Worm (Caenorhabditis elegans): ENCODE measurements around the gene F52D10.4.

F52D10.4 gene

ce11 chrX:11656519-11657006, 39.3 kb downstream of the F52D10.4 start, which contains the start of gene T04F8.2 (continued):
- TF ChIP-seq nfya-1 (tag; optimal IDR thresholded peaks at IDR 0.05; ENCODE audit: insufficient read depth) (peak; percentile 68), ztf-4 (tag; optimal IDR thresholded peaks at IDR 0.05) (no peak), ceh-28 (tag; optimal IDR thresholded peaks at IDR 0.05) (peak; percentile 49), egl-5 (tag; optimal IDR thresholded peaks at IDR 0.05) (peak; percentile 64), nhr-23 (tag; optimal IDR thresholded peaks at IDR 0.05) (peak; percentile 56), lin-39 (tag; optimal IDR thresholded peaks at IDR 0.05) (peak; percentile 69), mdl-1 (tag; optimal IDR thresholded peaks at IDR 0.05) (no peak), ztf-11 (tag; optimal IDR thresholded peaks at IDR 0.05) (no peak), elt-3 (tag; optimal IDR thresholded peaks at IDR 0.05) (no peak), unc-62 (GFP tag; optimal IDR thresholded peaks at IDR 0.05) (no peak), ama-1 (optimal IDR thresholded peaks at IDR 0.05) (no peak), tbx-2 (tag; optimal IDR thresholded peaks at IDR 0.05) (no peak), nhr-12 (tag; optimal IDR thresholded peaks at IDR 0.05) (no peak), unc-39 (tag; optimal IDR thresholded peaks at IDR 0.05) (no peak), R02D3.7 (tag; optimal IDR thresholded peaks at IDR 0.05) (no peak), nhr-25 (tag; optimal IDR thresholded peaks at IDR 0.05) (peak; percentile 63), egl-27 (tag; optimal IDR thresholded peaks at IDR 0.05) (no peak), nhr-28 (tag; optimal IDR thresholded peaks at IDR 0.05) (no peak), fkh-10 (GFP tag; optimal IDR thresholded peaks at IDR 0.05) (no peak), lsy-12 (tag; optimal IDR thresholded peaks at IDR 0.05) (no peak), elt-1 (tag; optimal IDR thresholded peaks at IDR 0.05) (no peak), daf-12 (tag; optimal IDR thresholded peaks at IDR 0.05) (no peak), nhr-43 (tag; optimal IDR thresholded peaks at IDR 0.05; ENCODE audit: poor library complexity, severe bottlenecking) (peak; percentile 21)

- TF ChIP-seq ceh-16 (tag; optimal IDR thresholded peaks at IDR 0.05) (no peak), mdl-1 (tag; optimal IDR thresholded peaks at IDR 0.05) (no peak), nhr-11 (tag; optimal IDR thresholded peaks at IDR 0.05) (no peak), ceh-82 (tag; optimal IDR thresholded peaks at IDR 0.05) (no peak), ztf-11 (tag; optimal IDR thresholded peaks at IDR 0.05) (no peak), ZK546.5 (tag; optimal IDR thresholded peaks at IDR 0.05) (no peak), ama-1 (optimal IDR thresholded peaks at IDR 0.05) (no peak), nhr-25 (tag; optimal IDR thresholded peaks at IDR 0.05) (no peak), pqm-1 (tag; optimal IDR thresholded peaks at IDR 0.05) (no peak), egl-5 (tag; optimal IDR thresholded peaks at IDR 0.05) (no peak), ztf-4 (tag; optimal IDR thresholded peaks at IDR 0.05) (no peak), nhr-43 (tag; optimal IDR thresholded peaks at IDR 0.05; ENCODE audit: poor library complexity, severe bottlenecking) (no peak), eor-1 (tag; optimal IDR thresholded peaks at IDR 0.05) (no peak), daf-12 (tag; optimal IDR thresholded peaks at IDR 0.05) (no peak), tbx-2 (tag; optimal IDR thresholded peaks at IDR 0.05) (no peak), lin-39 (tag; optimal IDR thresholded peaks at IDR 0.05) (no peak), unc-39 (tag; optimal IDR thresholded peaks at IDR 0.05) (no peak), hmg-11 (tag; optimal IDR thresholded peaks at IDR 0.05) (no peak)
Observed at ce11 chrX:11658331-11658730, 41.1 kb downstream of the F52D10.4 start, which contains the start of gene T04F8.3. Gene T04F8.3 (plus strand): TSS chrX:11658631.

- no peak for TF ChIP-seq nhr-28 (tag; optimal IDR thresholded peaks at IDR 0.05)
- peak; percentile 68 for TF ChIP-seq jun-1 (tag; optimal IDR thresholded peaks at IDR 0.05)
- no peak for TF ChIP-seq ceh-16 (tag; optimal IDR thresholded peaks at IDR 0.05)
- no peak for TF ChIP-seq sea-2 (GFP tag; optimal IDR thresholded peaks at IDR 0.05)
- peak; percentile 69 for TF ChIP-seq mdl-1 (tag; optimal IDR thresholded peaks at IDR 0.05)
- no peak for TF ChIP-seq daf-12 (tag; optimal IDR thresholded peaks at IDR 0.05)
- TF ChIP-seq skn-1 (tag; optimal IDR thresholded peaks at IDR 0.05): no peak
- no peak for TF ChIP-seq ceh-28 (tag; optimal IDR thresholded peaks at IDR 0.05)
- no peak for TF ChIP-seq nhr-25 (tag; optimal IDR thresholded peaks at IDR 0.05)
- peak; percentile 66 for TF ChIP-seq pha-4 (tag; optimal IDR thresholded peaks at IDR 0.05)
- peak; percentile 99 for TF ChIP-seq elt-2 (tag; optimal IDR thresholded peaks at IDR 0.05)
- no peak for TF ChIP-seq ZK546.5 (tag; optimal IDR thresholded peaks at IDR 0.05)
- TF ChIP-seq aly-2 (tag; optimal IDR thresholded peaks at IDR 0.05): no peak
- TF ChIP-seq pqm-1 (tag; optimal IDR thresholded peaks at IDR 0.05): peak; percentile 98
- no peak for TF ChIP-seq nhr-43 (tag; optimal IDR thresholded peaks at IDR 0.05; ENCODE audit: poor library complexity, severe bottlenecking)
- no peak for TF ChIP-seq ztf-4 (tag; optimal IDR thresholded peaks at IDR 0.05)
- peak in 1 of 3 experiments; percentile 38 for TF ChIP-seq elt-3 (tag; optimal IDR thresholded peaks at IDR 0.05)
- no peak for TF ChIP-seq nhr-11 (tag; optimal IDR thresholded peaks at IDR 0.05)
- TF ChIP-seq nhr-76 (tag; optimal IDR thresholded peaks at IDR 0.05): no peak
- TF ChIP-seq nfya-1 (tag; optimal IDR thresholded peaks at IDR 0.05; ENCODE audit: insufficient read depth): no peak
- TF ChIP-seq zag-1 (tag; optimal IDR thresholded peaks at IDR 0.05): no peak
- TF ChIP-seq lin-39 (tag; optimal IDR thresholded peaks at IDR 0.05): no peak
- TF ChIP-seq R02D3.7 (tag; optimal IDR thresholded peaks at IDR 0.05): no peak
- no peak for TF ChIP-seq egl-27 (tag; optimal IDR thresholded peaks at IDR 0.05)
- no peak for TF ChIP-seq nhr-23 (tag; optimal IDR thresholded peaks at IDR 0.05)
- no peak for TF ChIP-seq nhr-67 (tag; optimal IDR thresholded peaks at IDR 0.05)
- no peak for TF ChIP-seq fos-1 (tag; optimal IDR thresholded peaks at IDR 0.05)
- no peak for TF ChIP-seq ztf-11 (tag; optimal IDR thresholded peaks at IDR 0.05)
- no peak for TF ChIP-seq fkh-10 (GFP tag; optimal IDR thresholded peaks at IDR 0.05)
- TF ChIP-seq lin-15B (tag; optimal IDR thresholded peaks at IDR 0.05): no peak
- no peak for TF ChIP-seq nhr-12 (tag; optimal IDR thresholded peaks at IDR 0.05)
- no peak for TF ChIP-seq snpc-4 (tag; optimal IDR thresholded peaks at IDR 0.05)
- TF ChIP-seq unc-62 (GFP tag; optimal IDR thresholded peaks at IDR 0.05): no peak
- TF ChIP-seq lsy-12 (tag; optimal IDR thresholded peaks at IDR 0.05): no peak
- no peak for TF ChIP-seq nhr-77 (tag; optimal IDR thresholded peaks at IDR 0.05)
- no peak for TF ChIP-seq hmg-11 (tag; optimal IDR thresholded peaks at IDR 0.05)
- no peak for TF ChIP-seq mml-1 (tag; optimal IDR thresholded peaks at IDR 0.05)
- no peak for TF ChIP-seq ceh-9 (tag; optimal IDR thresholded peaks at IDR 0.05)
- no peak for TF ChIP-seq egl-5 (tag; optimal IDR thresholded peaks at IDR 0.05)
Observed at ce11 chrX:11661625-11662024, 44.4 kb downstream of the F52D10.4 start, which contains the start of gene sfxn-1.5. Gene sfxn-1.5 (minus strand): TSS chrX:11661660.

All from whole organism, L3 larva.